Worm (Caenorhabditis elegans) whole organism, late embryonic: ENCODE results near the gene ZK1290.7.

Experiments used
- F13H6.1 ChIP-seq: sonication (generic microtip); optimal IDR thresholded peaks from 2 replicates; lab custom pipeline; 2016; ENCODE audit warnings: missing genetic modification characterization, missing compliant biosample characterization
- fkh-10 ChIP-seq: fragments of 150-350 bp; optimal IDR thresholded peaks from 2 replicates; lab custom pipeline; 2014; ENCODE audit warnings: missing biosample characterization, missing genetic modification reagents, missing genetic modification characterization
- nhr-11 ChIP-seq: fragments of 150-350 bp; optimal IDR thresholded peaks from 2 replicates; lab custom pipeline; 2014; ENCODE audit warnings: missing biosample characterization, missing genetic modification characterization
- pha-4 ChIP-seq: fragments of 150-350 bp; optimal IDR thresholded peaks from 2 replicates; lab custom pipeline; 2018; ENCODE audit warnings: missing biosample characterization, missing genetic modification reagents, missing genetic modification characterization
- pqm-1 ChIP-seq: sonication (generic microtip); optimal IDR thresholded peaks from 2 replicates; lab custom pipeline; 2016; ENCODE audit warnings: missing genetic modification characterization, missing compliant biosample characterization
- sox-2 ChIP-seq: fragments of 200-800 bp; sonication (Bioruptor generic); IDR thresholded peaks from 2 replicates; pipeline ENCODE4 v1.3.6; 2022; ENCODE audit warnings: missing genetic modification reagents, missing genetic modification characterization, missing compliant biosample characterization
- tbx-7 ChIP-seq: sonication (generic microtip); optimal IDR thresholded peaks from 2 replicates; lab custom pipeline; 2016; ENCODE audit warnings: missing genotype, missing genetic modification characterization, missing compliant biosample characterization

ce11 chrII:7523281-7523680, 2.1 kb downstream of the ZK1290.7 start, which contains the start of gene ZK1290.15:
- no peak for TF ChIP-seq pqm-1
- no peak for TF ChIP-seq sox-2
- TF ChIP-seq tbx-7 (tag; lab: Kevin White, UChicago): no peak
- TF ChIP-seq fkh-10 (GFP tag; lab: Kevin White, UChicago): no peak
- TF ChIP-seq F13H6.1: no peak
- TF ChIP-seq nhr-11 (tag; lab: Kevin White, UChicago): no peak
- TF ChIP-seq pha-4 (tag; lab: Kevin White, UChicago): no peak
